Worm (Caenorhabditis elegans) whole organism, L1 larva: ENCODE measurements around the gene Y75B8A.39.

Experiments
- C04F5.9 ChIP-seq: sonication (generic microtip); optimal IDR thresholded peaks from 2 replicates; lab custom pipeline; 2016; ENCODE audit warnings: missing genetic modification characterization, missing compliant biosample characterization
- C16A3.4 ChIP-seq: fragments of 150-350 bp; optimal IDR thresholded peaks from 2 replicates; lab custom pipeline; 2014; ENCODE audit warnings: missing biosample characterization, missing genetic modification characterization
- Y116A8C.19 ChIP-seq: sonication (generic microtip); optimal IDR thresholded peaks from 2 replicates; lab custom pipeline; 2016; ENCODE audit warnings: missing compliant biosample characterization, missing genetic modification characterization, borderline replicate concordance
- aly-2 ChIP-seq: fragments of 150-350 bp; optimal IDR thresholded peaks from 2 replicates; lab custom pipeline; 2014; ENCODE audit warnings: missing biosample characterization, missing genetic modification characterization
- ama-1 ChIP-seq: fragments of 150-350 bp; optimal IDR thresholded peaks from 2 replicates; lab custom pipeline; 2014
- blmp-1 ChIP-seq: fragments of 150-350 bp; optimal IDR thresholded peaks from 2 replicates; lab custom pipeline; 2014; ENCODE audit warnings: missing biosample characterization, missing genetic modification characterization
- ceh-63 ChIP-seq: fragments of 200-800 bp; sonication (Bioruptor generic); optimal IDR thresholded peaks from 2 replicates; lab custom pipeline; 2018; ENCODE audit warnings: mild to moderate bottlenecking, missing genetic modification characterization, missing compliant biosample characterization
- ceh-88 ChIP-seq: fragments of 200-800 bp; sonication (Bioruptor generic); IDR thresholded peaks from 2 replicates; pipeline ENCODE4 v1.3.6; 2022; ENCODE audit warnings: missing genetic modification characterization, missing compliant biosample characterization
- dpl-1 ChIP-seq, 3 experiments: fragments of 150-350 bp in 2 of 3; sonication (generic microtip) in 1 of 3; optimal IDR thresholded peaks; 2 replicates each; lab custom pipeline; 2014 to 2017; ENCODE audit warnings: missing biosample characterization in 3 of 3, missing genetic modification characterization in 3 of 3, missing genetic modification reagents in 3 of 3
- dsc-1 ChIP-seq: sonication (generic microtip); optimal IDR thresholded peaks from 2 replicates; lab custom pipeline; 2016; ENCODE audit warnings: mild to moderate bottlenecking, missing genetic modification characterization, missing compliant biosample characterization
- efl-3 ChIP-seq: fragments of 200-800 bp; sonication (Bioruptor generic); optimal IDR thresholded peaks from 2 replicates; lab custom pipeline; 2018; ENCODE audit warnings: mild to moderate bottlenecking, missing genetic modification characterization, missing compliant biosample characterization
- elt-3 ChIP-seq, 6 experiments: fragments of 150-350 bp in 1 of 6; sonication (generic microtip); optimal IDR thresholded peaks; 2 replicates each; lab custom pipeline; 2017 to 2018; ENCODE audit warnings: missing biosample characterization in 6 of 6, missing genetic modification characterization in 6 of 6, inconsistent platforms in 1 of 6
- fkh-4 ChIP-seq: sonication (generic microtip); optimal IDR thresholded peaks from 2 replicates; lab custom pipeline; 2016; ENCODE audit warnings: missing compliant biosample characterization, missing genetic modification characterization, borderline replicate concordance
- fos-1 ChIP-seq: fragments of 150-350 bp; optimal IDR thresholded peaks from 2 replicates; lab custom pipeline; 2014; ENCODE audit warnings: missing biosample characterization, missing genetic modification characterization
- hlh-17 ChIP-seq: fragments of 200-800 bp; sonication (Bioruptor generic); optimal IDR thresholded peaks from 2 replicates; lab custom pipeline; 2018; ENCODE audit warnings: missing genetic modification characterization, mild to moderate bottlenecking, missing compliant biosample characterization, moderate library complexity, borderline replicate concordance
- hlh-4 ChIP-seq: sonication (generic microtip); optimal IDR thresholded peaks from 2 replicates; lab custom pipeline; 2016; ENCODE audit warnings: mild to moderate bottlenecking, missing genetic modification characterization, missing compliant biosample characterization
- hpl-2 ChIP-seq: fragments of 150-350 bp; optimal IDR thresholded peaks from 2 replicates; lab custom pipeline; 2014; ENCODE audit warnings: missing biosample characterization, missing genetic modification reagents, missing genetic modification characterization
- isw-1 ChIP-seq: fragments of 200-800 bp; sonication (Bioruptor generic); IDR thresholded peaks from 2 replicates; pipeline ENCODE4 v1.3.6; 2022; ENCODE audit warnings: missing genetic modification characterization, missing compliant biosample characterization
- jun-1 ChIP-seq: fragments of 150-350 bp; optimal IDR thresholded peaks from 2 replicates; lab custom pipeline; 2014; ENCODE audit warnings: missing biosample characterization, missing genetic modification reagents, missing genetic modification characterization
- lin-13 ChIP-seq: fragments of 150-350 bp; optimal IDR thresholded peaks from 2 replicates; lab custom pipeline; 2014; ENCODE audit warnings: missing biosample characterization, missing genetic modification reagents, missing genetic modification characterization
- lir-3 ChIP-seq: sonication (generic microtip); optimal IDR thresholded peaks from 2 replicates; lab custom pipeline; 2016; ENCODE audit warnings: mild to moderate bottlenecking, missing genetic modification characterization, moderate library complexity, missing compliant biosample characterization; ENCODE audit not compliant: poor library complexity
- lsy-2 ChIP-seq, 2 experiments: fragments of 150-350 bp; optimal IDR thresholded peaks; 2 replicates each; lab custom pipeline; 2014; ENCODE audit warnings: missing biosample characterization in 2 of 2, missing genetic modification characterization in 2 of 2
- mab-9 ChIP-seq: fragments of 200-800 bp; sonication (Bioruptor generic); IDR thresholded peaks from 2 replicates; pipeline ENCODE4 v1.3.6; 2022; ENCODE audit warnings: missing genetic modification reagents, missing genetic modification characterization, missing compliant biosample characterization
- mdl-1 ChIP-seq, 2 experiments: fragments of 150-350 bp; optimal IDR thresholded peaks; 2 replicates each; lab custom pipeline; 2014 to 2017; ENCODE audit warnings: missing biosample characterization in 2 of 2, missing genetic modification characterization in 2 of 2, inconsistent platforms in 1 of 2
- mef-2 ChIP-seq: fragments of 150-350 bp; optimal IDR thresholded peaks from 2 replicates; lab custom pipeline; 2014; ENCODE audit warnings: missing biosample characterization, missing genetic modification characterization
- mep-1 ChIP-seq: fragments of 150-350 bp; optimal IDR thresholded peaks from 2 replicates; lab custom pipeline; 2014; ENCODE audit warnings: missing biosample characterization, missing genetic modification characterization
- nhr-11 ChIP-seq: fragments of 150-350 bp; optimal IDR thresholded peaks from 2 replicates; lab custom pipeline; 2014; ENCODE audit warnings: missing biosample characterization, missing genetic modification characterization
- nhr-19 ChIP-seq: fragments of 200-800 bp; sonication (Bioruptor generic); conservative IDR thresholded peaks from 2 replicates; pipeline ENCODE4 v1.3.6; 2022; ENCODE audit warnings: missing genetic modification characterization, missing compliant biosample characterization
- nhr-20 ChIP-seq: sonication (generic microtip); optimal IDR thresholded peaks from 2 replicates; lab custom pipeline; 2016; ENCODE audit warnings: mild to moderate bottlenecking, missing genetic modification characterization, missing compliant biosample characterization
- nhr-28 ChIP-seq: fragments of 150-350 bp; optimal IDR thresholded peaks from 2 replicates; lab custom pipeline; 2014; ENCODE audit warnings: missing biosample characterization, missing genetic modification characterization
- nhr-71 ChIP-seq: sonication (generic microtip); optimal IDR thresholded peaks from 2 replicates; lab custom pipeline; 2016; ENCODE audit warnings: mild to moderate bottlenecking, missing genetic modification characterization, moderate library complexity, missing compliant biosample characterization
- nhr-76 ChIP-seq: sonication (generic microtip); optimal IDR thresholded peaks from 2 replicates; lab custom pipeline; 2017; ENCODE audit warnings: missing biosample characterization, missing genetic modification characterization
- nhr-77 ChIP-seq: fragments of 150-350 bp; optimal IDR thresholded peaks from 2 replicates; lab custom pipeline; 2014; ENCODE audit warnings: missing biosample characterization, missing genetic modification characterization
- nhr-84 ChIP-seq: sonication (generic microtip); optimal IDR thresholded peaks from 2 replicates; lab custom pipeline; 2017; ENCODE audit warnings: missing biosample characterization, missing genetic modification characterization
- nhr-85 ChIP-seq: sonication (generic microtip); peaks from one replicate; lab custom pipeline; 2016; ENCODE audit warnings: missing genetic modification characterization, inconsistent platforms, missing compliant biosample characterization
- nhr-90 ChIP-seq: sonication (generic microtip); optimal IDR thresholded peaks from 2 replicates; lab custom pipeline; 2016; ENCODE audit warnings: mild to moderate bottlenecking, missing genetic modification characterization, missing compliant biosample characterization; ENCODE audit not compliant: poor library complexity
- pag-3 ChIP-seq: sonication (generic microtip); optimal IDR thresholded peaks from 2 replicates; lab custom pipeline; 2017; ENCODE audit warnings: missing genetic modification characterization, mild to moderate bottlenecking, missing compliant biosample characterization, antibody characterized with exemption, borderline replicate concordance; ENCODE audit not compliant: insufficient read depth
- rnt-1 ChIP-seq: sonication (generic microtip); optimal IDR thresholded peaks from 2 replicates; lab custom pipeline; 2016; ENCODE audit warnings: mild to moderate bottlenecking, missing genetic modification characterization, moderate library complexity, missing compliant biosample characterization
- skn-1 ChIP-seq: fragments of 150-350 bp; optimal IDR thresholded peaks from 2 replicates; lab custom pipeline; 2014; ENCODE audit warnings: missing biosample characterization, missing genetic modification characterization
- snu-23 ChIP-seq: sonication (generic microtip); optimal IDR thresholded peaks from 2 replicates; lab custom pipeline; 2016; ENCODE audit warnings: missing genetic modification characterization, missing compliant biosample characterization
- sox-4 ChIP-seq: sonication (generic microtip); optimal IDR thresholded peaks from 2 replicates; lab custom pipeline; 2016; ENCODE audit warnings: missing genetic modification characterization, missing compliant biosample characterization
- sup-37 ChIP-seq: fragments of 200-800 bp; sonication (Bioruptor generic); optimal IDR thresholded peaks from 2 replicates; lab custom pipeline; 2018; ENCODE audit warnings: mild to moderate bottlenecking, missing genetic modification characterization, missing compliant biosample characterization
- swsn-7 ChIP-seq: sonication (generic microtip); optimal IDR thresholded peaks from 2 replicates; lab custom pipeline; 2016; ENCODE audit warnings: missing genetic modification characterization, missing compliant biosample characterization
- tbx-2 ChIP-seq: sonication (generic microtip); optimal IDR thresholded peaks from 2 replicates; lab custom pipeline; 2016; ENCODE audit warnings: missing genetic modification characterization, missing compliant biosample characterization
- unc-130 ChIP-seq: fragments of 150-350 bp; optimal IDR thresholded peaks from 2 replicates; lab custom pipeline; 2017; ENCODE audit warnings: missing biosample characterization, missing genetic modification characterization, inconsistent platforms
- unc-62 ChIP-seq: fragments of 150-350 bp; optimal IDR thresholded peaks from 2 replicates; lab custom pipeline; 2014; ENCODE audit warnings: missing biosample characterization, missing genetic modification reagents, missing genetic modification characterization
- unc-98 ChIP-seq: fragments of 200-800 bp; sonication (Bioruptor generic); IDR thresholded peaks from 2 replicates; pipeline ENCODE4 v1.3.6; 2022; ENCODE audit warnings: missing genetic modification characterization, missing compliant biosample characterization
- vab-15 ChIP-seq: sonication (generic microtip); optimal IDR thresholded peaks from 2 replicates; lab custom pipeline; 2017; ENCODE audit warnings: missing genotype, mild to moderate bottlenecking, missing genetic modification characterization, missing compliant biosample characterization
- xbp-1 ChIP-seq: sonication (generic microtip); optimal IDR thresholded peaks from 2 replicates; lab custom pipeline; 2016; ENCODE audit warnings: missing genetic modification characterization, missing compliant biosample characterization
- zag-1 ChIP-seq: fragments of 150-350 bp; optimal IDR thresholded peaks from 2 replicates; lab custom pipeline; 2014; ENCODE audit warnings: missing biosample characterization, missing genetic modification characterization
- ztf-11 ChIP-seq, 2 experiments: sonication (generic microtip); optimal IDR thresholded peaks; 2 replicates each; lab custom pipeline; 2016 to 2017; ENCODE audit warnings: missing genetic modification characterization in 2 of 2, missing biosample characterization in 1 of 2, missing compliant biosample characterization in 1 of 2
- ztf-4 ChIP-seq: fragments of 150-350 bp; optimal IDR thresholded peaks from 2 replicates; lab custom pipeline; 2014; ENCODE audit warnings: missing biosample characterization, missing genetic modification characterization

Y75B8A.39 gene

ce11 chrIII:12335400-12335994 lies 22.5 kb downstream of the Y75B8A.39 start:
- TF ChIP-seq mab-9 (no peak), aly-2 (peak; percentile 4), lir-3 (tag; lab: Kevin White, UChicago) (no peak), tbx-2 (peak; percentile 78), nhr-11 (tag; lab: Kevin White, UChicago) (no peak), mep-1 (tag; lab: Kevin White, UChicago) (peak; percentile 58), nhr-71 (tag; lab: Kevin White, UChicago) (peak; percentile 92), C04F5.9 (no peak), pag-3 (peak; percentile 46), zag-1 (no peak), nhr-90 (tag; lab: Kevin White, UChicago) (peak; percentile 76), nhr-84 (tag; lab: Kevin White, UChicago) (no peak), ceh-63 (GFP tag; lab: Kevin White, UChicago) (no peak), dpl-1 (GFP tag; optimal IDR thresholded peaks at IDR 0.05; lab: Kevin White, UChicago) (peak; percentile 63 to 67 (median 63)), fkh-4 (tag; lab: Kevin White, UChicago) (no peak), nhr-20 (tag; lab: Kevin White, UChicago) (peak; percentile 92), unc-62 (GFP tag; lab: Kevin White, UChicago) (no peak), fos-1 (tag; lab: Kevin White, UChicago) (peak; percentile 51), lsy-2 (tag; optimal IDR thresholded peaks at IDR 0.05; lab: Kevin White, UChicago) (peak; percentile 75 to 82), efl-3 (GFP tag; lab: Kevin White, UChicago) (no peak), lin-13 (GFP tag; lab: Kevin White, UChicago) (peak; percentile 41), skn-1 (peak; percentile 69), ztf-4 (peak; percentile 44), hlh-17 (GFP tag; lab: Kevin White, UChicago) (no peak), xbp-1 (tag; lab: Kevin White, UChicago) (peak; percentile 58), mdl-1 (tag; optimal IDR thresholded peaks at IDR 0.05; lab: Kevin White, UChicago) (peak in 1 of 2 experiments; percentile 69), hlh-4 (no peak), nhr-77 (tag; lab: Kevin White, UChicago) (peak; percentile 73), mef-2 (tag; lab: Kevin White, UChicago) (no peak), ama-1 (lab: Kevin White, UChicago) (no peak), jun-1 (tag; lab: Kevin White, UChicago) (peak; percentile 78), hpl-2 (GFP tag; lab: Kevin White, UChicago) (no peak), Y116A8C.19 (tag; lab: Kevin White, UChicago) (no peak), ztf-11 (tag; optimal IDR thresholded peaks at IDR 0.05; lab: Kevin White, UChicago) (no peak), rnt-1 (tag; lab: Kevin White, UChicago) (peak; percentile 69), isw-1 (peak; percentile 19; the same call in 1 of the 2 replicates), elt-3 (tag; optimal IDR thresholded peaks at IDR 0.05; lab: Kevin White, UChicago) (peak in 4 of 6 experiments; percentile 20 to 66 (median 55)), snu-23 (GFP tag; lab: Kevin White, UChicago) (peak; percentile 88), unc-130 (tag; lab: Kevin White, UChicago) (peak; percentile 73), unc-98 (GFP tag; lab: Robert Waterston, UW) (no peak), C16A3.4 (tag; lab: Kevin White, UChicago) (peak; percentile 44), blmp-1 (tag; lab: Kevin White, UChicago) (peak; percentile 88), sox-4 (tag; lab: Kevin White, UChicago) (no peak), nhr-19 (GFP tag; lab: Robert Waterston, UW) (peak; percentile 59), sup-37 (no peak), dsc-1 (tag; lab: Kevin White, UChicago) (peak; percentile 16), vab-15 (no peak), ceh-88 (no peak), nhr-28 (tag; lab: Kevin White, UChicago) (no peak), nhr-85 (tag; lab: Kevin White, UChicago) (peak; percentile 93), swsn-7 (tag; lab: Kevin White, UChicago) (peak; percentile 68), nhr-76 (tag; lab: Kevin White, UChicago) (no peak)
